Worm (Caenorhabditis elegans) whole organism, L1 larva: ENCODE measurements around the gene C02F4.4.

Source experiments
- egl-13 ChIP-seq: sonication (generic microtip); optimal IDR thresholded peaks from 2 replicates; lab custom pipeline; 2016; ENCODE audit warnings: missing genotype, missing genetic modification reagents, missing genetic modification characterization, missing compliant biosample characterization
- elt-3 ChIP-seq, 6 experiments: fragments of 150-350 bp in 1 of 6; sonication (generic microtip); optimal IDR thresholded peaks; 2 replicates each; lab custom pipeline; 2017 to 2018; ENCODE audit warnings: missing biosample characterization in 6 of 6, missing genetic modification characterization in 6 of 6, inconsistent platforms in 1 of 6
- jun-1 ChIP-seq: fragments of 150-350 bp; optimal IDR thresholded peaks from 2 replicates; lab custom pipeline; 2014; ENCODE audit warnings: missing biosample characterization, missing genetic modification reagents, missing genetic modification characterization
- nhr-20 ChIP-seq: sonication (generic microtip); optimal IDR thresholded peaks from 2 replicates; lab custom pipeline; 2016; ENCODE audit warnings: mild to moderate bottlenecking, missing genetic modification characterization, missing compliant biosample characterization
- nhr-28 ChIP-seq: fragments of 150-350 bp; optimal IDR thresholded peaks from 2 replicates; lab custom pipeline; 2014; ENCODE audit warnings: missing biosample characterization, missing genetic modification characterization
- nhr-76 ChIP-seq: sonication (generic microtip); optimal IDR thresholded peaks from 2 replicates; lab custom pipeline; 2017; ENCODE audit warnings: missing biosample characterization, missing genetic modification characterization
- pax-3 ChIP-seq: fragments of 200-800 bp; sonication (Bioruptor generic); optimal IDR thresholded peaks from 2 replicates; lab custom pipeline; 2018; ENCODE audit warnings: mild to moderate bottlenecking, missing genetic modification characterization, moderate library complexity, missing compliant biosample characterization
- snpc-4 ChIP-seq: fragments of 150-350 bp; optimal IDR thresholded peaks from 2 replicates; lab custom pipeline; 2014; ENCODE audit warnings: missing biosample characterization, missing genetic modification characterization
- vab-15 ChIP-seq: sonication (generic microtip); optimal IDR thresholded peaks from 2 replicates; lab custom pipeline; 2017; ENCODE audit warnings: missing genotype, mild to moderate bottlenecking, missing genetic modification characterization, missing compliant biosample characterization
- zag-1 ChIP-seq: fragments of 150-350 bp; optimal IDR thresholded peaks from 2 replicates; lab custom pipeline; 2014; ENCODE audit warnings: missing biosample characterization, missing genetic modification characterization
- ztf-11 ChIP-seq, 2 experiments: sonication (generic microtip); optimal IDR thresholded peaks; 2 replicates each; lab custom pipeline; 2016 to 2017; ENCODE audit warnings: missing genetic modification characterization in 2 of 2, missing biosample characterization in 1 of 2, missing compliant biosample characterization in 1 of 2

DNA sequence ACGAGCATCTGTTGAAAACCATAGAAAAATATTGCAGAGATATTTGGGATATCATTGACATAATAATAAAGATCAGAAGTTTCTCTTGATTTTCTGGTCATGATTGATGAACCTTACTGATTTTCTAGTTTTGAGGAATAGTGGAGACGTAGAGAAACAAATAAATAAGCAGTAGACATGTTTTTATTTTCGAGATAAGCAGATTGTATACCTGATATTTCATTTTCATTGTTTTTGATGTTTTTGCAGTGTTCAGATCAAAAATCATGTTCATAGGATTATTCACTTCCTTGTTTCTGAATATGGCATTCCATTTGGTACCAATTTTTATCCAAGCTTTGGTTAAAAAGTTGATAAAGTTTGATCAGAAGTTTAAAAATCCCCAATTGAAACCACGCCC, 23.6 kb upstream of the C02F4.4 start, which contains the start of gene T07G12.4:
- TF ChIP-seq snpc-4 (tag; lab: Kevin White, UChicago) (no peak), zag-1 (tag; lab: Kevin White, UChicago) (no peak), nhr-76 (no peak), elt-3 (tag; optimal IDR thresholded peaks at IDR 0.05; lab: Kevin White, UChicago) (no peak), pax-3 (no peak), nhr-28 (no peak), ztf-11 (tag; optimal IDR thresholded peaks at IDR 0.05; lab: Kevin White, UChicago) (no peak), vab-15 (tag; lab: Kevin White, UChicago) (no peak), egl-13 (tag; lab: Kevin White, UChicago) (no peak), jun-1 (tag; lab: Kevin White, UChicago) (no peak), nhr-20 (no peak)
